Fruit fly (Drosophila melanogaster): ENCODE results near the gene CG43867.

The CG43867 gene

DNA sequence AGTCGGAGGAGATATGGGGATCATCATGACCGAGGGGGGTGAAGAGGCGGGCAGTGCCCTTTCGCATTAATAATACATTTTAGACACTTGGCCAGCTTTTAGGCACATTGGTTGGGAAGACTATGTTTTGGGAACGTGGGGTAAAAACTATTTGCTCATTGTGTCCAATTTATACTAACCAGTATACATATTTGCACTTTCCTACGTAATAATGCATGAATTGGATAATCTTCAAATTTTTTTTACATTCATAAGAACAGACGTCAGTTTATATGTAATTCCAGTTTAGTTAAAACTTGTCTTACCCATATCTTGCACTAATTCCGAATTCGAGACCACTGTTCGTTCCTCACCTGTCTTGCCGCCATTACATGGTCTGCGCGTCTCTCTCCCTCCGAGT is 148.4 kb downstream of the CG43867 start:
- TF ChIP-seq CG17801 (GFP tag; optimal IDR thresholded peaks at IDR 0.05; ENCODE audit: partially characterized antibody) = no peak

DNA sequence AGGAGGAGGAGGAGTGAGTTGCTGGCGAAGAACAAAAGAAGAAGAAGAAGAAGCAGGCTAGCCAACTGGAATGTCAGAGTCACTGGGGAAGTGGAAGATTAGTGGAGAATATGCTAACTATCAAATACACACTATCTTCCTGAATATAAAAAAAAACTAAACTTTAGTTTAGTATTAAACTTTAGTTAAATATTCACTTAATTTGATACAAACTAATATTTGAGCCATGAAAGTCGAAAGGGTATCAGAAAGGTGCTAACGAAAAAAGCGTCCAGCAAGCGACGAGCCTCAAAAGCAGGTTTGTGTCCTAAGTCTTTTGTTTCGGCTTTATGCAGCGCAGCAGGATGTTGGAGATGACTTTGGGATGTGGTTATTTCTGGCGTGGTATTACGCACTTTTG is 152.6 kb downstream of the CG43867 start:
- no peak for TF ChIP-seq CG17801 (GFP tag; optimal IDR thresholded peaks at IDR 0.05; ENCODE audit: partially characterized antibody)

DNA sequence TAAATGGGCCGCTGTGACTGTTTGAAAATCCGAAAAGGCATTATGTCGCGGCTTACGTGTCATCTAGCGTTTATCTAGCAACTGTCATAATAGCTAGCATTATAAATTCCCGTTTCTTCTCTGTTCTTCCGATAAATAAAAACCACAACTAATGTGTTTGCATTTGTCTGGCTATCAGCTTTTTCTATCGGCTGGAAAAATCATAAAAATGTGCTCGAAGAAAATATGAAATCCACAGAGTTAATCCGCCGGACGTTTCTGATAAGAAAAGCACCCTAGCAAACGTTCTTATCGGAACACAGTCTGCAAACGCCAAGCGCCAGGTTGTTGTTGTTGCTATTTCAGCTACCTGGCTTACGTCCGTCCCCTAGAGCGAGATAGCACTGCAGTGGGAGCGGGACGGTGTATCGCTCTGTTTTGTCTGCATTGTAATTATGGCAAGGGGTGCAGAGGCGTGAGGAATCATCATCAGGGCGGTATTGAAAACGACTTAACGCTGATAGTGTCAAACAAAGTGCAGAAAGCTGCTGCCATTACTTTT is 153.5 kb downstream of the CG43867 start:
- TF ChIP-seq CG17801 (GFP tag; optimal IDR thresholded peaks at IDR 0.05; ENCODE audit: partially characterized antibody) = no peak

DNA sequence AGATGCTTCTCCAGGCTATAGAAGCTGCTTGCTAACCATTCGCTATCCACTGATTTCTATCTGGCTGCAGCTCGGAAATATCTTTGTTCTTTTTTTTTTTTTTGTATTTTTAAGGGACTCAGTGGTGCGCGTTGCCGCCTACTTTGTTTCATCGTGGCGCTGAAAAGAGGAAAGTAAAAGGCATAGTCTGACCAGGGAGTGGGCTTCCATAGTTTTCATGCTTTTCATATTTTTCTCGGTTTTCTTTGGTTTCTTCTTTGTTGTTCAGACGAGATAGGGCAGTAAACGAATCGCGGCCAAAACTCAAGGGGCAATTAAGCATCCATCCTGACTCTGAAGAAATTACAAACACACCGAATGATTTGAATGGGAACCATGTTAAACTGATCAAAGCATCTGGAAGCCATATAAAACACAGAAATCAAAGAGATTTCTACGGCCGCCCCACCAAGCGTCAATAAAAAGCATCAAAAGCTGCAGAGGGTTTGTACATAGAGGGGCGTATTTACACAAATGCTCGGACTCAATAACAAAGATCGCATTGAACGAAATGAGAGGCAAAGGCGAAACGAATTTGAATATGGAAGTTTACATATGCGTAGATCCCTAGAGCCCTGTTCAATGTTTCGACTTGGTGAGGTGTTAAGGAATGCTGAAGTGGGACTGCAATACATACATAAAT is 155.3 kb downstream of the CG43867 start:
- TF ChIP-seq CG17801 (GFP tag; optimal IDR thresholded peaks at IDR 0.05; ENCODE audit: partially characterized antibody) = no peak

DNA sequence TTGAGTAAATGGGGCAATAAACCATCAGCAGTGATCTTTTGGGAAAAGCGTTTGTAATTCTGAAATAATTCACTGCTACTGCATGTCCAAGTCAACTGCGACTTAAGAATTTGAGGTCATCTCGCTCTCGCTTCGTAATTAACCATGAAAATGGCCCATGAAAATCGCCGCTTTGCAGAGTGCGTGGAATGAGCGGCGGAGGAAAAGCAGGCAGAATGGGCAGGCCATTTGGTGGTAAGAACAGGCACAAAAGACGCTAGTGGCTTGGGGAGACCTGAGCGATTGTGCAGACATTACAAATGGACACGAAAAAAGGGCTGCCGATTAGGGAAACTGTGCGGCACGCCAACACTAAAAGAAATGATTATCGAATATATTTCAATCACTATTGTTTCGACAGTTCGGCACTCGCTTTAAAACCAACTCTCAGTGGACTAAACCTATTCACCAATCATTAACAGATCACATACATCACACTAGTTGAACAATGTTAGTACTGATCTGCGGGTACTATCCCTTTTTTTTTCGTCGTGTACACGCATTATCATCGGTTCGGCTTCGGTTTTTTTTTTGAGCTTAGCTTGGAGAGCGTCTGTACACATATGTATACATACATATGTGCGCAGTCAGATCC is 156.2 kb downstream of the CG43867 start:
- TF ChIP-seq CG17801 (GFP tag; optimal IDR thresholded peaks at IDR 0.05; ENCODE audit: partially characterized antibody) = no peak

DNA sequence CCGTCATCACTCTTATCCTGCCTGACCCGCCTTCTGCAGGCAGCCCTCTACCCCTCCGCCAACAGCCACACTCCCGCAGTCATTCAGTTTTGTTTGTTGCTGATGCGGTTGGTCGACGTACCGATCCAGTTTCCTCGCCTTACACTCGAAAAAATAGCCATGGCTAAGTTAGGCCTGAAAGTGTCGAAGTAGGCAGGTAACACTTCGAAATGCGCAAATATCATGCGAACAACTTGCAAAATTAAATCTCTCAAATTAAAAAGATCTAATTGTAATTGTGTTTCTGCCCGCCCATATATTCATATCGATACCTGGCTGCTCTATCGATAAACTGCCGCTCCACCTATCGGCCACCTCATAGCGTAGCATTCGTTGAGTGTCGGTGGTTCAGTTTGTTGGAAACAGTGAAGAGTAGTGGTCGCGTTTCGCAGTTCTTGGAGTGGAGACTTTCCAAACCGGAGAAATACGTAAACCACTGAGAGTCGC is 158.1 kb downstream of the CG43867 start, which contains the start of gene fz3:
Gene fz3, plus strand, starts transcription at position 307 of the 486 bp plus-strand sequence.
- peak; percentile 65 for TF ChIP-seq CG17801 (GFP tag; optimal IDR thresholded peaks at IDR 0.05; ENCODE audit: partially characterized antibody)

DNA sequence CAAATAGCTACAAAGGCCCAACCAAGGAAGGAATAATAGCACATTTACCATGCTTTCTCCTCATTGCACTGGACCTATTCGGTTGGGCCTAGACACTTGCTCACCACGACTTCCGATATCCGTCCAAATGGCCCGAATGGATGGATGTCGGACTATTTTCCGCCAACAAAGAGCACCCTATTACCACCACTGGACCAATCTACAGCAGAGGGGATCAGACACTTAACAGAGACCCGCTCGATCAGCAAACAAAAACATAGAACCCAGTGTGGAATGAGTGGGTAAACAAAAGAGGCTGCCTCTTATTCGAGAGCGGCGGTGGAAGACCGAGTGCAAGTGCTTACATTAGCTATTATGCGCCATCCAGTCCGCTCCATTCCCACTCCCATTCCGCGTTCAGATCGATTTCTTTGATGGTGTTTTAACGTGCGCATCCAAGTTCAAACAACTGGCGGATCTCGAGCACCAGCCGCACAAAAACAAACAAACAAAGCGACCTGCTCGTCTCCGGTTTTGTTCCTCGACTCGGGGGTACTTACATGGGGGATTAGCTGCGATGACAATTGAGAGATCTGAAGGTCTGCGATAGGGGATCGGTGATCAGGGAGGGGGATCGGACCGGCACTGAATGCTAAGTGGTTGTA is 159.2 kb downstream of the CG43867 start:
- no peak for TF ChIP-seq CG17801 (GFP tag; optimal IDR thresholded peaks at IDR 0.05; ENCODE audit: partially characterized antibody)

DNA sequence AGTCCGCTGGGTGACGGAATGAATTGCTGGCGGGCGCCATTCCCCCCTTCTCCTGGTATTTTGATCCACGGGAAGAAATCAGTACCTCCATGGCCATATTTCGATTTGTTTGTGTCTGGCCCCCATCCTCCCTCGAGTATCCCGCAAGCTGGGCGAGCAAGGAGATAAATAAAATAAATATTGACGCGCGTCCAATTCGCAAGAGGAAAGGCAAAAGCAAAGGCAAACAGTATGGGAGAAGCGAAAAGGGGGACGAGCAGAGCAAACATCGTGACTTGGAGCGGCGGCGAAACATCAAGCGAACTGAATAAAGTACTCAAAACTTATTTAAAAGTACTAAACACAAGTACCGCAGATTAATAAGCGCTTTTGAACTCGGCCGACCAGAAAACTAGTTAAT is 159.8 kb downstream of the CG43867 start:
- no peak for TF ChIP-seq CG17801 (GFP tag; optimal IDR thresholded peaks at IDR 0.05; ENCODE audit: partially characterized antibody)

DNA sequence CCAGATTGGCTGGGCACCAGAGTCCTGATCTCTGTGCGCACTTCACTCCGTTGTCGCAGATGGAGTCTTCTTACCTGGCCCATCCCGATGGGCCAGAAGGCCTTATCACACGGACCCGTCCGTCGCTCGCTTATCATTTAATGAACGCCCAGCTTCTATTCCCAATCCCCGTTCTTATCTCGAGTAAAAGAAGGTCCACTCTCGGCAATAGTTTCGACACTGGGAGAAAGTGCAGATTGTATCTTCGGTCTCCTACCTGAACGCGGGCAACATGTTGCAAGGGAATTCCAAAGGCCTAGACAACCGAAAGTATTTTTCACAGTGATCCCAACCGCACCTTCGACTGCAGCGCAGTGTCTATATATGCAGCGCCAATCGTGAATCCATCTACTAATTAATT is 161.7 kb downstream of the CG43867 start:
- no peak for TF ChIP-seq CG17801 (GFP tag; optimal IDR thresholded peaks at IDR 0.05; ENCODE audit: partially characterized antibody)

DNA sequence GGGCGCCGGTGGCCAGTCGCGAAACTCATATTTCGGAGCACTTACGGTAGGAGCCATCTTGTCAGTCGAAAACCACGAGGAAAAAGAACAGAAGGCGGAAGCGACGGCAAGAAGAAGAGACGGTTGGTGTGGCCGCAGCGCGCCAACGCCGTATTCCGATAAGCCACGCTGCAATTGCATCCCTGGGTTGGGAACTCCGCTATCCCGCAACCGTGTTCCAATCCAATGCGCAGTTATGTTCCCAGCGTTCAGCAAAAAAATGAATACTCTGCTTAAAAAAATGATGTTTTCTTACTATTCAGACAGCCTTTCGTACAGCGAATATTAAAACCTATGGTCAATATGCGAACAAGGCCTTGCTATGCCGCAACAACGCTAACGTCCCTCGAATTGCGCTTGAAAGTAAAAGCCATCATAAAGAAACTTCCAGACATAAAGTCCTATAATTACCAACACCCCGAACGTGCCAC is 162.7 kb downstream of the CG43867 start, which contains the start of gene RpL22:
Gene RpL22, minus strand, starts transcription at position 92 of the 470 bp plus-strand sequence.
- peak; percentile 87 for TF ChIP-seq CG17801 (GFP tag; optimal IDR thresholded peaks at IDR 0.05; ENCODE audit: partially characterized antibody)

DNA sequence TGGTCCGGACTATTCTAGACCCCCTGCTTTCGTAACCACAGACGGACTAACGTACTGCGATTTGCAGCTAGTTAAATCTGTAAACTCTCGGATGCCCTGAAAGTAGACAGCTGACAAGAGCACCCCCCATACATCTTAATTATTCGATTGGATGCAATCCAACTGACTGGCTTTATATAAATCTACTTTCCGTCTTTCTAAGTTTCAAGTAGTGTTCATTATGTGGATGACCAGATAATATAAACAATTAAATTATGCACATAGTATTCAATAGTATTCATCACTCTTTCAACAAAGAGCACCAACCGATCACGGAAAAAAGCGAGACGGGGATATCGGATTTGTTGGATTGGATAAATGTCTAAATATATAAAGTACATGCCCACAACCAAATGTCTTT is 165.7 kb downstream of the CG43867 start:
- no peak for TF ChIP-seq CG17801 (GFP tag; optimal IDR thresholded peaks at IDR 0.05; ENCODE audit: partially characterized antibody)

DNA sequence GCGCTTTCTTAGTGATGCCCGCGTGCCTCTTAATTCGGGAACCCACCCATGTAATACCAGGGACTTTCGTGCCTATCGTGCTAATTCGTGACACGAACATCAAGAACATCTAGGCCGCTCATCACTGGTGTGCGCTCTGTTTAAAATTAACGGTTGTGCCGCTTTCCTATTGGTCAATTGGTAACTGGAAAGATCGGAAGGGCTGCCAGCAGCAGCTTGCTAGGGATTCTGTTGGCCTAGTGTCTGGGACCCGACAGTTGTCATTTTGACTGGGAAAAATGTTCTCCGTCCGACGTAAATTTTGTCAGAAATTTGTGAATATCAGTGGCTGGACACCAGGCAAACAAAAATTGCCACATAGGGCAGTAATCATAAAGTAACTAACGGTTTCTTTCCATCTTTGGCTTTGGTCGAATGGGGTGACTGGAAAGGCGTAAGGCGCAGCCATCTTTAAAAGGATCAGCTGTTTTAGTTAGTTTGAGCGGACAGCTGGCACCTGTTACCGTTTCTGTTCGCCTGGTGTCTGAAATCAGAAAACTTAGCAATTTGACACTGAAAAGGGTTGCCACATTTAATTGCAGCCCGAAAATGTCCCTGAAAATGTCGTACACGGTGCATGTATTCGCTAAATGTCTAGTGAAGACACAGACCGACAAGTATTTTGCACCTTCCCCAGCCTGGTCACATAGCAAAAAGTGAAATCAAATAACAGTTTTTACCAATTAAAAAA is 168.7 kb downstream of the CG43867 start, which contains the start of gene CG5273:
Gene CG5273, plus strand, starts transcription at position 703 of the 730 bp plus-strand sequence.
- peak; percentile 76 for TF ChIP-seq CG17801 (GFP tag; optimal IDR thresholded peaks at IDR 0.05; ENCODE audit: partially characterized antibody)

Measured in ovary, adult (tissue).